Fruit fly (Drosophila melanogaster): ENCODE data around the gene Pfdn6.
A peak's percentile ranks its signal among the peaks of the same experiment; 100 is the strongest.

Gene Pfdn6

dm6 chr3L:19904411-19905135, 18.9 kb upstream of the Pfdn6 start (continued):
- peak; percentile 19 to 29 for TF ChIP-seq ss (GFP tag; optimal IDR thresholded peaks at IDR 0.05)
- TF ChIP-seq CG6792 (GFP tag; optimal IDR thresholded peaks at IDR 0.05), result no peak
- TF ChIP-seq spab (GFP tag; optimal IDR thresholded peaks at IDR 0.05), result no peak
- no peak for TF ChIP-seq pdm3 (GFP tag; optimal IDR thresholded peaks at IDR 0.05)
- peak; percentile 14 for TF ChIP-seq Eip78C (GFP tag)
- no peak for TF ChIP-seq cyc (GFP tag; optimal IDR thresholded peaks at IDR 0.05)
- TF ChIP-seq CG11902 (GFP tag; optimal IDR thresholded peaks at IDR 0.05), result no peak
- no peak for TF ChIP-seq CG6276 (GFP tag; optimal IDR thresholded peaks at IDR 0.05)
- TF ChIP-seq CG6163 (GFP tag; IDR thresholded peaks at IDR 0.05), result no peak
- TF ChIP-seq CG7368 (GFP tag; optimal IDR thresholded peaks at IDR 0.05), result no peak
- no peak for TF ChIP-seq CG3919 (GFP tag; optimal IDR thresholded peaks at IDR 0.05)
- TF ChIP-seq CG31627 (GFP tag; optimal IDR thresholded peaks at IDR 0.05), result no peak
- TF ChIP-seq CG9139 (GFP tag; optimal IDR thresholded peaks at IDR 0.05), result no peak

dm6 chr3L:19905427-19905826, 18.0 kb upstream of the Pfdn6 start:
- TF ChIP-seq cyc (GFP tag; optimal IDR thresholded peaks at IDR 0.05) (no peak), esn (GFP tag; optimal IDR thresholded peaks at IDR 0.05) (peak; percentile 45), CG10669 (GFP tag; optimal IDR thresholded peaks at IDR 0.05) (peak; percentile 23), fd59A (GFP tag; optimal IDR thresholded peaks at IDR 0.05) (no peak), Sox102F (GFP tag; optimal IDR thresholded peaks at IDR 0.05) (no peak), CG11762 (GFP tag; optimal IDR thresholded peaks at IDR 0.05; ENCODE audit: insufficient read depth) (no peak), OdsH (GFP tag; optimal IDR thresholded peaks at IDR 0.05) (peak; percentile 66), salr (GFP tag; optimal IDR thresholded peaks at IDR 0.05) (peak in 1 of 2 experiments; percentile 55), CG3032 (tag; optimal IDR thresholded peaks at IDR 0.05) (no peak), CG6792 (GFP tag; optimal IDR thresholded peaks at IDR 0.05) (peak; percentile 17), CG6808 (GFP tag; optimal IDR thresholded peaks at IDR 0.05) (no peak), fd85E (GFP tag; optimal IDR thresholded peaks at IDR 0.05) (no peak), svp (GFP tag) (peak; percentile 64), pdm3 (GFP tag; optimal IDR thresholded peaks at IDR 0.05) (peak; percentile 51), CG8319 (GFP tag; optimal IDR thresholded peaks at IDR 0.05) (no peak), acj6 (GFP tag; optimal IDR thresholded peaks at IDR 0.05) (peak; percentile 57), CG31627 (GFP tag; optimal IDR thresholded peaks at IDR 0.05) (peak; percentile 53), CG8119 (GFP tag; IDR thresholded peaks at IDR 0.05) (peak; percentile 62), lz (GFP tag; optimal IDR thresholded peaks at IDR 0.05) (peak; percentile 41), Gug (GFP tag; IDR thresholded peaks at IDR 0.05) (no peak), CG11294 (GFP tag; IDR thresholded peaks at IDR 0.05) (0 out of 2 replicates have a peak, but pooled peaks have one; percentile 32), Smox (GFP tag; optimal IDR thresholded peaks at IDR 0.05) (peak; percentile 39), CG32006 (GFP tag; optimal IDR thresholded peaks at IDR 0.05) (peak; percentile 65), Eip75B (GFP tag; optimal IDR thresholded peaks at IDR 0.05) (no peak), fkh (GFP tag; optimal IDR thresholded peaks at IDR 0.05) (no peak), ss (GFP tag; optimal IDR thresholded peaks at IDR 0.05) (no peak), CG9139 (GFP tag; optimal IDR thresholded peaks at IDR 0.05) (no peak), CG1621 (tag; optimal IDR thresholded peaks at IDR 0.05) (no peak), CG34406 (GFP tag; optimal IDR thresholded peaks at IDR 0.05) (peak; percentile 34), Sox14 (GFP tag; optimal IDR thresholded peaks at IDR 0.05) (peak; percentile 53), CG3919 (GFP tag; optimal IDR thresholded peaks at IDR 0.05) (peak; percentile 44), dsx (GFP tag; optimal IDR thresholded peaks at IDR 0.05; ENCODE audit: poor library complexity, severe bottlenecking) (no peak), Eip93F (GFP tag; optimal IDR thresholded peaks at IDR 0.05) (no peak), Ets96B (tag; optimal IDR thresholded peaks at IDR 0.05) (no peak), topi (GFP tag; optimal IDR thresholded peaks at IDR 0.05) (peak; percentile 26), Eip78C (GFP tag) (peak; percentile 86), CG16779 (tag; optimal IDR thresholded peaks at IDR 0.05) (no peak), Hr39 (GFP tag; optimal IDR thresholded peaks at IDR 0.05) (peak; percentile 38), dac (GFP tag; optimal IDR thresholded peaks at IDR 0.05) (no peak), net (GFP tag; optimal IDR thresholded peaks at IDR 0.05) (peak; percentile 68), CG7368 (GFP tag; optimal IDR thresholded peaks at IDR 0.05) (no peak), CG11902 (GFP tag; optimal IDR thresholded peaks at IDR 0.05) (no peak), Sox15 (GFP tag; optimal IDR thresholded peaks at IDR 0.05) (no peak), vri (GFP tag; optimal IDR thresholded peaks at IDR 0.05) (no peak)

Data from whole organism, prepupa.